Worm (Caenorhabditis elegans): ENCODE results near the gene ceh-39.

ceh-39 gene

DNA sequence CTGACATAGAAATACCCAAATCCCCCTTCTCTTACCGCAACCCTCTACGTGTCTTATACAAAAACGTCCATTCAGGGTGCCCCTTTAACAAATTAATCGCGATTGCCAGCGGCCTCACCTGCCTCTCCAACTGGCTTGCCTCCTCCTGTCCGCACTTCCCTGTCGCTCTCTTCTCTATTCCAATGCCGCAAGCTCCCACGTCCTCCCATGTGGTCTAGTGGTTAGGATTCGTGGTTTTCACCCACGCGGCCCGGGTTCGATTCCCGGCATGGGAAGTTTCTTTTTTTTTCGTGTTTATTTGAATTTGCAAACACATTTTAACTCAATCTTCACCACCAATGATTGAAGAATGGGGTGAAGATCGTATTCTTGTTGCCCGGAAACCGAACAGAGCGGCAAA, 2.6 kb upstream of the ceh-39 start (continued):
- peak; percentile 4 for TF ChIP-seq F10B5.3 (tag; optimal IDR thresholded peaks at IDR 0.05)
- no peak for TF ChIP-seq F49E8.2 (tag; optimal IDR thresholded peaks at IDR 0.05; ENCODE audit: borderline replicate concordance)
- TF ChIP-seq nhr-28 (tag; optimal IDR thresholded peaks at IDR 0.05): no peak
- peak; percentile 72; the same call in 1 of the 2 replicates for TF ChIP-seq arid-1 (GFP tag; conservative IDR thresholded peaks at IDR 0.05)
- TF ChIP-seq dmd-8 (GFP tag; IDR thresholded peaks at IDR 0.05): peak; percentile 89
- TF ChIP-seq daf-12 (tag; optimal IDR thresholded peaks at IDR 0.05): no peak
- TF ChIP-seq fos-1 (tag; optimal IDR thresholded peaks at IDR 0.05): no peak
- TF ChIP-seq ceh-44 (GFP tag; IDR thresholded peaks at IDR 0.05): 0 out of 2 replicates have a peak, but pooled peaks have one; percentile 48
- TF ChIP-seq tra-1 (GFP tag; IDR thresholded peaks at IDR 0.05): 0 out of 2 replicates have a peak, but pooled peaks have one; percentile 55
- peak; percentile 57 for TF ChIP-seq F37D6.2 (tag; optimal IDR thresholded peaks at IDR 0.05)
- no peak; the same call in 1 of the 2 replicates for TF ChIP-seq T26A8.4 (GFP tag; IDR thresholded peaks at IDR 0.05)
- peak; percentile 57; the same call in 1 of the 2 replicates for TF ChIP-seq lin-1 (GFP tag; IDR thresholded peaks at IDR 0.05)
- TF ChIP-seq ceh-82 (tag; optimal IDR thresholded peaks at IDR 0.05): no peak
- TF ChIP-seq zfp-2 (tag; optimal IDR thresholded peaks at IDR 0.05): no peak
- peak; percentile 65 for TF ChIP-seq dmd-9 (GFP tag; IDR thresholded peaks at IDR 0.05)
- TF ChIP-seq ztf-11 (tag; optimal IDR thresholded peaks at IDR 0.05): no peak
- peak; percentile 66; the same call in 1 of the 2 replicates for TF ChIP-seq madf-9 (GFP tag; conservative IDR thresholded peaks at IDR 0.05)
- TF ChIP-seq mes-2 (tag; optimal IDR thresholded peaks at IDR 0.05; ENCODE audit: poor library complexity, severe bottlenecking): peak; percentile 80
- TF ChIP-seq Y48G9A.11 (GFP tag; IDR thresholded peaks at IDR 0.05): peak; percentile 47; the same call in 1 of the 2 replicates
- TF ChIP-seq vab-7 (GFP tag; IDR thresholded peaks at IDR 0.05): peak; percentile 76
- no peak for TF ChIP-seq zip-2 (tag; optimal IDR thresholded peaks at IDR 0.05)
- no peak for TF ChIP-seq fkh-10 (GFP tag; optimal IDR thresholded peaks at IDR 0.05)
- TF ChIP-seq rbr-2 (tag; optimal IDR thresholded peaks at IDR 0.05): peak; percentile 76
- TF ChIP-seq jun-1 (tag; optimal IDR thresholded peaks at IDR 0.05): peak; percentile 54
- TF ChIP-seq nhr-77 (tag; optimal IDR thresholded peaks at IDR 0.05): no peak
- peak; percentile 31 for TF ChIP-seq Y5F2A.4 (GFP tag; optimal IDR thresholded peaks at IDR 0.05)
- no peak for TF ChIP-seq ceh-20 (GFP tag; IDR thresholded peaks at IDR 0.05)
- TF ChIP-seq egl-27 (tag; optimal IDR thresholded peaks at IDR 0.05): no peak
- no peak for TF ChIP-seq nhr-102 (tag; optimal IDR thresholded peaks at IDR 0.05)
- peak in 1 of 2 experiments; percentile 43 for TF ChIP-seq daf-16 (GFP tag; optimal IDR thresholded peaks at IDR 0.05)
- no peak for TF ChIP-seq daf-16 (tag; optimal IDR thresholded peaks at IDR 0.05)
- TF ChIP-seq nhr-237 (tag; optimal IDR thresholded peaks at IDR 0.05): no peak
- TF ChIP-seq madf-5 (GFP tag; IDR thresholded peaks at IDR 0.05): peak; percentile 62 to 85; a peak in 3 of 4 replicates
- TF ChIP-seq dve-1 (tag; optimal IDR thresholded peaks at IDR 0.05; ENCODE audit: insufficient read depth): no peak
- TF ChIP-seq ama-1 (optimal IDR thresholded peaks at IDR 0.05): no peak
- TF ChIP-seq nhr-41 (GFP tag; IDR thresholded peaks at IDR 0.05): no peak
- no peak for TF ChIP-seq zip-11 (GFP tag; IDR thresholded peaks at IDR 0.05)
- no peak for TF ChIP-seq daf-8 (GFP tag; IDR thresholded peaks at IDR 0.05)
- no peak for TF ChIP-seq zag-1 (tag; optimal IDR thresholded peaks at IDR 0.05)
- TF ChIP-seq spr-1 (tag; optimal IDR thresholded peaks at IDR 0.05): peak; percentile 51
- TF ChIP-seq spr-3 (GFP tag; optimal IDR thresholded peaks at IDR 0.05): no peak
- TF ChIP-seq mxl-3 (GFP tag; optimal IDR thresholded peaks at IDR 0.05): peak; percentile 0
- peak; percentile 28 for TF ChIP-seq lin-13 (GFP tag; optimal IDR thresholded peaks at IDR 0.05)
- 0 out of 2 replicates have a peak, but pooled peaks have one; percentile 60 for TF ChIP-seq Y75B8A.6 (GFP tag; IDR thresholded peaks at IDR 0.05)
- peak; percentile 74; the same call in 1 of the 2 replicates for TF ChIP-seq php-3 (GFP tag; IDR thresholded peaks at IDR 0.05)
- 0 out of 2 replicates have a peak, but pooled peaks have one; percentile 39 for TF ChIP-seq ZK337.2 (GFP tag; IDR thresholded peaks at IDR 0.05)
- no peak for TF ChIP-seq ceh-62 (tag; optimal IDR thresholded peaks at IDR 0.05)
- no peak for TF ChIP-seq aha-1 (tag)
- peak; percentile 78 for TF ChIP-seq snpc-1.2 (GFP tag; IDR thresholded peaks at IDR 0.05)
- no peak for TF ChIP-seq lin-39 (tag; optimal IDR thresholded peaks at IDR 0.05)
- TF ChIP-seq T20F7.1 (GFP tag; optimal IDR thresholded peaks at IDR 0.05): no peak
